Worm (Caenorhabditis elegans): ENCODE results near the gene H23N18.6.

DNA sequence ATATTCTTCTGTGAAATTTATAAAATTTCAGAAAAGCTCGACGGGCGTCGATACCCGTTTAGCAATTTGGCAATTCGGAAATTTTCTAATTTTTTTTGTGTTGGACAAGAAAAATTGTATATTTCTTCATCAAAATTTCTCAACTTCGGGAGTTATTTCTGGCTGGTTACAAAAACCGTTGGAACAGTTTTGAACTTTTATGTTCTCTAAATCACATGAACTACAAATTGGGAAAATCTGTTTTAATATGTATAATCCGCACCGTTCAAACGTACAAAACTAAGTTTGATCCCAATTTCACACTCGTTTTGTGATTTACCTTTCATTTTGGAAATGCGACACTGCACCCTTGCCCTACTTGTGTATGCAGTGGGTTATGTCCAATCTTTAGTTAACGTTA is 29.5 kb downstream of the H23N18.6 start, which contains the start of gene T19H12.3:
- TF ChIP-seq nhr-11 (tag; optimal IDR thresholded peaks at IDR 0.05): no peak
- TF ChIP-seq ZK337.2 (GFP tag; IDR thresholded peaks at IDR 0.05): no peak
- no peak for TF ChIP-seq lin-39 (tag; optimal IDR thresholded peaks at IDR 0.05)
- no peak for TF ChIP-seq nhr-237 (tag; optimal IDR thresholded peaks at IDR 0.05)
- TF ChIP-seq lin-13 (GFP tag; optimal IDR thresholded peaks at IDR 0.05): no peak
- no peak for TF ChIP-seq zag-1 (tag; optimal IDR thresholded peaks at IDR 0.05)
- no peak for TF ChIP-seq hlh-11 (tag; optimal IDR thresholded peaks at IDR 0.05)
- no peak for TF ChIP-seq mdl-1 (tag; optimal IDR thresholded peaks at IDR 0.05)
- TF ChIP-seq unc-62 (GFP tag; optimal IDR thresholded peaks at IDR 0.05 in 1 of 2): no peak
- TF ChIP-seq unc-62 (tag; optimal IDR thresholded peaks at IDR 0.05): no peak
- no peak for TF ChIP-seq F44E2.7 (GFP tag; IDR thresholded peaks at IDR 0.05)
- TF ChIP-seq dpl-1 (GFP tag; optimal IDR thresholded peaks at IDR 0.05): no peak
- no peak for TF ChIP-seq gei-8 (GFP tag; optimal IDR thresholded peaks at IDR 0.05)
- no peak for TF ChIP-seq ztf-11 (tag; optimal IDR thresholded peaks at IDR 0.05)

Data from whole organism, L4 larva.